Fruit fly (Drosophila melanogaster) whole organism, embryonic: ENCODE measurements around the gene stck.
A peak's percentile ranks its signal among the peaks of the same experiment; 100 is the strongest.

Source experiments
- ATbp ChIP-seq: fragments of 200-800 bp; sonication (Bioruptor generic); optimal IDR thresholded peaks from 2 replicates; lab custom pipeline; 2017; ENCODE audit warnings: missing biosample characterization, mild to moderate bottlenecking, missing genetic modification characterization, missing genetic modification reagents
- Blimp-1 ChIP-seq: fragments of 200-800 bp; sonication (Bioruptor generic); optimal IDR thresholded peaks from 3 replicates; lab custom pipeline; 2018; ENCODE audit warnings: missing biosample characterization, missing genetic modification characterization, mild to moderate bottlenecking, moderate library complexity, missing genetic modification reagents
- CG10321 ChIP-seq: fragments of 200-800 bp; sonication (Bioruptor generic); IDR thresholded peaks from 2 replicates; pipeline ENCODE4 v1.3.6; 2022; ENCODE audit warnings: missing biosample characterization, missing genetic modification characterization
- CG10959 ChIP-seq: fragments of 200-800 bp; sonication (Bioruptor generic); IDR thresholded peaks from 2 replicates; pipeline ENCODE4 v1.3.6; 2022; ENCODE audit warnings: missing biosample characterization, missing genetic modification characterization
- CG11695 ChIP-seq: fragments of 200-800 bp; sonication (Bioruptor generic); IDR thresholded peaks from 3 replicates; pipeline ENCODE4 v1.3.6; 2022; ENCODE audit warnings: missing biosample characterization, missing genetic modification characterization
- CG12104 ChIP-seq: fragments of 200-800 bp; sonication (Bioruptor generic); optimal IDR thresholded peaks from 3 replicates; lab custom pipeline; 2016; ENCODE audit warnings: missing biosample characterization, missing genetic modification characterization
- CG13123 ChIP-seq: fragments of 200-800 bp; sonication (Bioruptor generic); optimal IDR thresholded peaks from 2 replicates; lab custom pipeline; 2016; ENCODE audit warnings: missing biosample characterization, missing genetic modification characterization
- CG14965 ChIP-seq: fragments of 200-800 bp; sonication (Bioruptor generic); optimal IDR thresholded peaks from 2 replicates; lab custom pipeline; 2016; ENCODE audit warnings: missing biosample characterization, missing genetic modification characterization, borderline replicate concordance
- CG15073 ChIP-seq: fragments of 200-800 bp; sonication (Bioruptor generic); optimal IDR thresholded peaks from 2 replicates; lab custom pipeline; 2016; ENCODE audit warnings: missing biosample characterization, missing genetic modification characterization
- CG16779 ChIP-seq: fragments of 200-800 bp; sonication (Bioruptor generic); IDR thresholded peaks from 2 replicates; pipeline ENCODE4 v1.3.6; 2022; ENCODE audit warnings: missing biosample characterization, missing genetic modification characterization
- CG17328 ChIP-seq: fragments of 200-800 bp; sonication (Bioruptor generic); IDR thresholded peaks from 2 replicates; pipeline ENCODE4 v1.3.6; 2022; ENCODE audit warnings: missing biosample characterization, missing genetic modification characterization
- CG17361 ChIP-seq: fragments of 200-800 bp; sonication (Bioruptor generic); IDR thresholded peaks from 3 replicates; pipeline ENCODE4 v1.3.6; 2022; ENCODE audit warnings: missing biosample characterization, missing genetic modification characterization
- CG18764 ChIP-seq: fragments of 200-800 bp; sonication (Bioruptor generic); optimal IDR thresholded peaks from 3 replicates; lab custom pipeline; 2016; ENCODE audit warnings: missing biosample characterization, missing genetic modification characterization
- CG32772 ChIP-seq: fragments of 200-800 bp; sonication (Bioruptor generic); IDR thresholded peaks from 2 replicates; pipeline ENCODE4 v1.3.6; 2022; ENCODE audit warnings: missing biosample characterization, missing genetic modification characterization
- CG3407 ChIP-seq: fragments of 200-800 bp; sonication (Bioruptor generic); optimal IDR thresholded peaks from 2 replicates; lab custom pipeline; 2018; ENCODE audit warnings: missing biosample characterization, mild to moderate bottlenecking, missing genetic modification characterization
- CG6254 ChIP-seq: fragments of 200-800 bp; sonication (Bioruptor generic); optimal IDR thresholded peaks from 3 replicates; lab custom pipeline; 2017; ENCODE audit warnings: mild to moderate bottlenecking, missing biosample characterization, missing genetic modification reagents, missing genetic modification characterization
- CG6765 ChIP-seq: fragments of 200-800 bp; sonication (Bioruptor generic); optimal IDR thresholded peaks from 3 replicates; lab custom pipeline; 2017; ENCODE audit warnings: missing biosample characterization, mild to moderate bottlenecking, missing genetic modification characterization
- CG7556 ChIP-seq: fragments of 200-800 bp; sonication (Bioruptor generic); optimal IDR thresholded peaks from 2 replicates; lab custom pipeline; 2017; ENCODE audit warnings: missing biosample characterization, mild to moderate bottlenecking, missing genetic modification characterization
- CG7987 ChIP-seq: fragments of 200-800 bp; sonication (Bioruptor generic); optimal IDR thresholded peaks from 2 replicates; lab custom pipeline; 2018; ENCODE audit warnings: missing biosample characterization, mild to moderate bottlenecking, missing genetic modification characterization, moderate library complexity
- Camta ChIP-seq: fragments of 200-800 bp; sonication (Bioruptor generic); optimal IDR thresholded peaks from 2 replicates; lab custom pipeline; 2016; ENCODE audit warnings: missing biosample characterization, missing genetic modification characterization
- D19A ChIP-seq: fragments of 200-800 bp; optimal IDR thresholded peaks from 3 replicates; lab custom pipeline; 2019; ENCODE audit warnings: missing biosample characterization, mild to moderate bottlenecking, missing genetic modification characterization, moderate library complexity
- Dad ChIP-seq: fragments of 200-800 bp; sonication (Bioruptor generic); optimal IDR thresholded peaks from 3 replicates; lab custom pipeline; 2016; ENCODE audit warnings: missing biosample characterization, missing genetic modification characterization
- Deaf1 ChIP-seq: fragments of 200-800 bp; optimal IDR thresholded peaks from 3 replicates; lab custom pipeline; 2019; ENCODE audit warnings: missing biosample characterization, mild to moderate bottlenecking, missing genetic modification characterization, moderate library complexity
- E2f1 ChIP-seq: fragments of 200-800 bp; sonication (Bioruptor generic); IDR thresholded peaks from 2 replicates; pipeline ENCODE4 v1.3.6; 2022; ENCODE audit warnings: missing biosample characterization, missing genetic modification characterization
- E2f2 ChIP-seq: fragments of 200-800 bp; sonication (Bioruptor generic); IDR thresholded peaks from 2 replicates; pipeline ENCODE4 v1.3.6; 2022; ENCODE audit warnings: missing biosample characterization, missing genetic modification characterization
- Ets97D ChIP-seq: fragments of 200-800 bp; sonication (Bioruptor generic); optimal IDR thresholded peaks from 3 replicates; lab custom pipeline; 2016; ENCODE audit warnings: missing biosample characterization, missing genetic modification characterization
- HLH54F ChIP-seq: fragments of 200-800 bp; sonication (Bioruptor generic); optimal IDR thresholded peaks from 3 replicates; lab custom pipeline; 2016; ENCODE audit warnings: missing biosample characterization, missing genetic modification characterization
- NfI ChIP-seq: fragments of 200-800 bp; sonication (Bioruptor generic); optimal IDR thresholded peaks from 3 replicates; lab custom pipeline; 2018; ENCODE audit warnings: missing biosample characterization, mild to moderate bottlenecking, missing genetic modification characterization, moderate library complexity
- Side ChIP-seq: fragments of 200-800 bp; sonication (Bioruptor generic); optimal IDR thresholded peaks from 2 replicates; lab custom pipeline; 2016; ENCODE audit warnings: missing biosample characterization, missing genetic modification characterization
- Sin3A ChIP-seq: fragments of >200 bp; optimal IDR thresholded peaks from 2 replicates; lab custom pipeline; 2018
- ato ChIP-seq: fragments of 200-800 bp; sonication (Bioruptor generic); IDR thresholded peaks from 2 replicates; pipeline ENCODE4 v1.3.6; 2022; ENCODE audit warnings: missing biosample characterization, missing genetic modification characterization; ENCODE audit not compliant: partially characterized antibody
- bowl ChIP-seq: fragments of 200-800 bp; sonication (Bioruptor generic); IDR thresholded peaks from 2 replicates; pipeline ENCODE4 v1.3.6; 2022; ENCODE audit warnings: missing biosample characterization, missing genetic modification characterization
- btn ChIP-seq: fragments of 200-800 bp; sonication (Bioruptor generic); optimal IDR thresholded peaks from 2 replicates; lab custom pipeline; 2016; ENCODE audit warnings: missing biosample characterization, missing genetic modification characterization
- caup ChIP-seq: fragments of 200-800 bp; sonication (Bioruptor generic); optimal IDR thresholded peaks from 3 replicates; lab custom pipeline; 2017; ENCODE audit warnings: missing biosample characterization, mild to moderate bottlenecking, missing genetic modification characterization, moderate library complexity; ENCODE audit not compliant: severe bottlenecking
- dysf ChIP-seq: fragments of 200-800 bp; sonication (Bioruptor generic); IDR thresholded peaks from 3 replicates; pipeline ENCODE4 v1.3.6; 2022; ENCODE audit warnings: missing biosample characterization, missing genetic modification characterization
- esg ChIP-seq: fragments of 200-800 bp; sonication (Bioruptor generic); conservative IDR thresholded peaks from 2 replicates; pipeline ENCODE4 v1.3.6; 2022; ENCODE audit warnings: missing biosample characterization, missing genetic modification characterization
- eve ChIP-seq, 2 experiments: fragments of >200 bp; optimal IDR thresholded peaks; 2 replicates each; lab custom pipeline; 2017; ENCODE audit warnings: missing biosample characterization in 2 of 2, missing genetic modification characterization in 2 of 2
- gsb ChIP-seq: fragments of 200-800 bp; sonication (Bioruptor generic); IDR thresholded peaks from 2 replicates; pipeline ENCODE4 v1.3.6; 2022; ENCODE audit warnings: missing biosample characterization, missing genetic modification characterization
- inv ChIP-seq: fragments of 200-800 bp; sonication (Bioruptor generic); IDR thresholded peaks from 2 replicates; pipeline ENCODE4 v1.3.6; 2022; ENCODE audit warnings: missing biosample characterization, missing genetic modification characterization; ENCODE audit not compliant: partially characterized antibody
- nau ChIP-seq: fragments of 200-800 bp; sonication (Bioruptor generic); optimal IDR thresholded peaks from 3 replicates; lab custom pipeline; 2017; ENCODE audit warnings: missing biosample characterization, mild to moderate bottlenecking, missing genetic modification characterization, missing genetic modification reagents
- otp ChIP-seq: fragments of 200-800 bp; sonication (Bioruptor generic); IDR thresholded peaks from 3 replicates; pipeline ENCODE4, ENCODE4 v1.3.6; 2022; ENCODE audit warnings: missing biosample characterization, missing genetic modification characterization
- phol ChIP-seq: fragments of 200-800 bp; sonication (Bioruptor generic); optimal IDR thresholded peaks from 3 replicates; lab custom pipeline; 2018; ENCODE audit warnings: missing biosample characterization, mild to moderate bottlenecking, missing genetic modification characterization, moderate library complexity
- pita ChIP-seq: fragments of 200-800 bp; sonication (Bioruptor generic); optimal IDR thresholded peaks from 2 replicates; lab custom pipeline; 2017; ENCODE audit warnings: missing biosample characterization, mild to moderate bottlenecking, missing genetic modification characterization
- pnt ChIP-seq: fragments of 200-800 bp; sonication (Bioruptor generic); optimal IDR thresholded peaks from 3 replicates; lab custom pipeline; 2016; ENCODE audit warnings: missing biosample characterization, missing genetic modification characterization
- pros ChIP-seq: fragments of 200-800 bp; sonication (Bioruptor generic); optimal IDR thresholded peaks from 3 replicates; lab custom pipeline; 2019; ENCODE audit warnings: missing biosample characterization, mild to moderate bottlenecking, missing genetic modification characterization, moderate library complexity
- sc ChIP-seq, 3 experiments: fragments of >200 bp in 2 of 3; fragments of 200-800 bp in 1 of 3; sonication (Bioruptor generic) in 1 of 3; optimal IDR thresholded peaks; 2 replicates in 2 of 3; 3 replicates in 1 of 3; lab custom pipeline; 2017; ENCODE audit warnings: mild to moderate bottlenecking in 1 of 3, missing biosample characterization in 1 of 3, missing genetic modification characterization in 1 of 3, missing genetic modification reagents in 1 of 3
- slou ChIP-seq: fragments of 200-800 bp; sonication (Bioruptor generic); optimal IDR thresholded peaks from 3 replicates; lab custom pipeline; 2016; ENCODE audit warnings: missing biosample characterization, missing genetic modification characterization
- tio ChIP-seq: fragments of 200-800 bp; sonication (Bioruptor generic); optimal IDR thresholded peaks from 2 replicates; lab custom pipeline; 2017; ENCODE audit warnings: missing biosample characterization, missing genetic modification characterization, inconsistent platforms
- zfh2 ChIP-seq: fragments of 200-800 bp; sonication (Bioruptor generic); optimal IDR thresholded peaks from 2 replicates; lab custom pipeline; 2016; ENCODE audit warnings: missing biosample characterization, missing genetic modification characterization

stck gene

dm6 chr3R:8333768-8334470 is 22.9 kb upstream of the stck start, which contains the start of gene Poxm (continued):
- peak; percentile 56 for TF ChIP-seq Deaf1 (tag; lab: Kevin White, UChicago)
- peak; percentile 33 for TF ChIP-seq Ets97D (GFP tag; lab: Kevin White, UChicago)
- peak; percentile 43 for TF ChIP-seq zfh2
- peak; percentile 91 for TF ChIP-seq E2f1 (GFP tag; lab: Robert Waterston, UW)
- TF ChIP-seq CG17361 (GFP tag; lab: Robert Waterston, UW) = peak; percentile 99
- TF ChIP-seq Blimp-1 = peak; percentile 87
- TF ChIP-seq inv (GFP tag; lab: Robert Waterston, UW) = peak; percentile 41; the same call in 1 of the 2 replicates
- no peak for TF ChIP-seq CG14965 (GFP tag; lab: Kevin White, UChicago)
- TF ChIP-seq eve (GFP tag; optimal IDR thresholded peaks at IDR 0.05; lab: Kevin White, UChicago) = no peak
- peak; percentile 75 for TF ChIP-seq Dad
- TF ChIP-seq NfI (GFP tag; lab: Kevin White, UChicago) = peak; percentile 88
- TF ChIP-seq CG13123 = peak; percentile 74
- TF ChIP-seq pnt (GFP tag; lab: Kevin White, UChicago) = peak; percentile 80
- TF ChIP-seq esg (GFP tag; lab: Robert Waterston, UW) = peak; percentile 88
- TF ChIP-seq CG11695 (GFP tag; lab: Robert Waterston, UW) = peak; percentile 83; the same call in 2 of the 3 replicates
- TF ChIP-seq HLH54F (GFP tag; lab: Kevin White, UChicago) = peak; percentile 41
- peak; percentile 27 for TF ChIP-seq CG6765 (GFP tag; lab: Kevin White, UChicago)
- no peak for TF ChIP-seq pros (GFP tag; lab: Kevin White, UChicago)
- TF ChIP-seq CG10321 (GFP tag; lab: Robert Waterston, UW) = 0 out of 2 replicates have a peak, but pooled peaks have one; percentile 28
- no peak for TF ChIP-seq sc (optimal IDR thresholded peaks at IDR 0.05; lab: Kevin White, UChicago)
- TF ChIP-seq sc (GFP tag; optimal IDR thresholded peaks at IDR 0.05; lab: Kevin White, UChicago) = peak; percentile 91
- no peak for TF ChIP-seq bowl (GFP tag; lab: Robert Waterston, UW)
- TF ChIP-seq btn = peak; percentile 39
- TF ChIP-seq CG15073 (GFP tag; lab: Kevin White, UChicago) = peak; percentile 72
- TF ChIP-seq CG7987 (GFP tag; lab: Kevin White, UChicago) = peak; percentile 55
- peak; percentile 78 for TF ChIP-seq nau (GFP tag; lab: Kevin White, UChicago)
- peak; percentile 87 for TF ChIP-seq CG12104 (GFP tag; lab: Kevin White, UChicago)
- peak; percentile 53; the same call in 1 of the 2 replicates for TF ChIP-seq E2f2
- peak; percentile 93 for TF ChIP-seq CG7556 (GFP tag; lab: Kevin White, UChicago)
- TF ChIP-seq dysf = peak; percentile 94
- peak; percentile 87 for TF ChIP-seq CG10959 (GFP tag; lab: Robert Waterston, UW)
- no peak for TF ChIP-seq pita (GFP tag; lab: Kevin White, UChicago)
- peak; percentile 74 for TF ChIP-seq CG17328
- TF ChIP-seq CG18764 = peak; percentile 73
- TF ChIP-seq otp = no peak
- no peak for TF ChIP-seq ato (GFP tag; lab: Robert Waterston, UW)
- TF ChIP-seq CG32772 (GFP tag; lab: Robert Waterston, UW) = peak; percentile 88
- TF ChIP-seq slou (GFP tag; lab: Kevin White, UChicago) = peak; percentile 61
- TF ChIP-seq D19A (tag; lab: Kevin White, UChicago) = peak; percentile 89
- TF ChIP-seq CG16779 (GFP tag; lab: Robert Waterston, UW) = no peak
- no peak for TF ChIP-seq Sin3A (lab: Kevin White, UChicago)
- TF ChIP-seq phol = peak; percentile 97
- TF ChIP-seq tio (GFP tag; lab: Kevin White, UChicago) = peak; percentile 88
- TF ChIP-seq ATbp (GFP tag; lab: Kevin White, UChicago) = peak; percentile 81
- TF ChIP-seq CG3407 (GFP tag; lab: Kevin White, UChicago) = peak; percentile 85
- TF ChIP-seq Side = peak; percentile 54
- peak; percentile 68; the same call in 1 of the 2 replicates for TF ChIP-seq gsb (GFP tag; lab: Robert Waterston, UW)
- TF ChIP-seq Camta (GFP tag; lab: Kevin White, UChicago) = peak; percentile 66
- TF ChIP-seq caup (GFP tag; lab: Kevin White, UChicago) = peak; percentile 74
- TF ChIP-seq CG6254 = peak; percentile 86
